Fruit fly (Drosophila melanogaster): ENCODE measurements around the gene CG17272.

CG17272 gene

DNA sequence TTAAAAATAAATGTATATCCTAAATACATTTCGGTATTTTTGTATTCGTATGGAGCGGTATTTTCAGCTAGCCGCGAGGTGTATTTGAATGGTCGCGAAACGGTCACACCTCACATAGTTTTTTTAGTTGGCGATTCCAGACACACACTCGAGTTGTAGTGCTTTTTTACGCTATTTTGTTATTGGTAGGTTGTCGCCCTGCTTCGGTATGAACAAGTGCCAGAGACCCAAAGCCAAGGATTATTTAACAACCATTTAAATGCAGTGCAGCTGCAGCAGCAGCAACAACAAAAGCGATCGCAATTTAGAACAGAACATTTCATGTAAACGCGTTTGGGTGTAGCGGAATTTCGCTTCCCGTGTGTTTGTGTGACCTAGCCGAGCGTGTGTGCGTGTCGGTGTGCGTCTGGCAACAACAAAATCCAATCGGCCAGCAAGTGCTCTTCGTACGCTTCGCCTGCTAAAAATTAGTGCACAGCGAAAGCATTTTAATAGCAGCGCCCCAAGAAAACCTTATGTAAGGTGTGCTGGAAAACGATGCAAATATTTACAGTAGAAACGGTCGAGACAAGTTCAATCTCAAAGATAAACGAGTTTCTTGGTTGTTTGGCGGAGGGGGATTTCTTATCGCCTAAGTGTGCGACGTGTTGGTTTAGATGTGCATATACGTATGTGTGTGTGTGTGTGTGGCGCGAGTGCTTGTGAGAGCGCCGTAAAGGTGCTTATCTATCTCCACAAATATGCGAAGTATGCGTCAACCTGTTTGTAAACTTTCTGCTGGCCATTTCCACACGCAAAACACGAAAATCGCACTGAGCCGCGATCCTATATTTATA lies 8.9 kb upstream of the CG17272 start, which contains the start of gene Synd (continued):
- TF ChIP-seq CG3838 (GFP tag; optimal IDR thresholded peaks at IDR 0.05) (no peak), az2 (GFP tag; optimal IDR thresholded peaks at IDR 0.05) (no peak), dan (GFP tag; IDR thresholded peaks at IDR 0.05) (no peak), Chrac-16 (GFP tag; optimal IDR thresholded peaks at IDR 0.05) (no peak), jumu (GFP tag; optimal IDR thresholded peaks at IDR 0.05) (no peak), CG2875 (GFP tag; optimal IDR thresholded peaks at IDR 0.05) (no peak), HLH3B (GFP tag; IDR thresholded peaks at IDR 0.05) (no peak), Bgb (GFP tag; IDR thresholded peaks at IDR 0.05; ENCODE audit: partially characterized antibody) (peak; percentile 26; the same call in 1 of the 2 replicates), CG11504 (tag; optimal IDR thresholded peaks at IDR 0.05) (peak; percentile 34), exex (tag; optimal IDR thresholded peaks at IDR 0.05) (peak; percentile 39), nerfin-1 (tag; optimal IDR thresholded peaks at IDR 0.05) (peak; percentile 99), nau (GFP tag; optimal IDR thresholded peaks at IDR 0.05) (peak; percentile 1), Poxn (GFP tag; IDR thresholded peaks at IDR 0.05) (no peak), nmo (GFP tag; optimal IDR thresholded peaks at IDR 0.05) (peak; percentile 56), Ets97D (GFP tag; optimal IDR thresholded peaks at IDR 0.05) (peak; percentile 2), CG8388 (GFP tag; optimal IDR thresholded peaks at IDR 0.05) (peak; percentile 4), Usf (GFP tag; optimal IDR thresholded peaks at IDR 0.05) (no peak), NFAT (GFP tag; IDR thresholded peaks at IDR 0.05) (no peak; the same call in 1 of the 2 replicates), CG6813 (GFP tag; optimal IDR thresholded peaks at IDR 0.05) (peak; percentile 7), CG18011 (GFP tag; optimal IDR thresholded peaks at IDR 0.05) (peak; percentile 2), Bdp1 (GFP tag; optimal IDR thresholded peaks at IDR 0.05) (no peak), Hr78 (GFP tag; optimal IDR thresholded peaks at IDR 0.05) (peak in 1 of 2 experiments; percentile 85), CG3995 (GFP tag; optimal IDR thresholded peaks at IDR 0.05) (peak; percentile 23), row (GFP tag; IDR thresholded peaks at IDR 0.05) (peak; percentile 46; the same call in 2 of the 3 replicates), sens (GFP tag) (peak; percentile 69), CG4617 (GFP tag; optimal IDR thresholded peaks at IDR 0.05; ENCODE audit: borderline replicate concordance) (peak; percentile 35), Jarid2 (GFP tag; optimal IDR thresholded peaks at IDR 0.05) (peak; percentile 83), sob (GFP tag; IDR thresholded peaks at IDR 0.05) (peak; percentile 33; the same call in 1 of the 2 replicates), Adf1 (GFP tag; IDR thresholded peaks at IDR 0.05) (peak; percentile 8; the same call in 1 of the 2 replicates), Rfx (GFP tag; IDR thresholded peaks at IDR 0.05) (peak; percentile 16; the same call in 1 of the 2 replicates), MTF-1 (GFP tag; optimal IDR thresholded peaks at IDR 0.05; ENCODE audit: borderline replicate concordance) (no peak), phol (tag; optimal IDR thresholded peaks at IDR 0.05) (no peak), hbn (GFP tag; IDR thresholded peaks at IDR 0.05; ENCODE audit: partially characterized antibody) (peak; percentile 31; the same call in 1 of the 2 replicates), cg (GFP tag; optimal IDR thresholded peaks at IDR 0.05) (peak; percentile 96), Sry-δ (GFP tag; optimal IDR thresholded peaks at IDR 0.05) (peak; percentile 1), ac (GFP tag; optimal IDR thresholded peaks at IDR 0.05) (no peak), twi (tag; optimal IDR thresholded peaks at IDR 0.05) (no peak), knrl (GFP tag; IDR thresholded peaks at IDR 0.05; ENCODE audit: partially characterized antibody) (peak; percentile 31; the same call in 1 of the 3 replicates), pzg (GFP tag; optimal IDR thresholded peaks at IDR 0.05) (peak; percentile 78), dpn (GFP tag; optimal IDR thresholded peaks at IDR 0.05) (peak in 1 of 2 experiments; percentile 49), cas (GFP tag; IDR thresholded peaks at IDR 0.05) (no peak), Hsf (GFP tag; optimal IDR thresholded peaks at IDR 0.05) (no peak), lola (GFP tag; optimal IDR thresholded peaks at IDR 0.05) (peak in 1 of 3 experiments; percentile 81), CG14014 (GFP tag; IDR thresholded peaks at IDR 0.05) (no peak; the same call in 1 of the 2 replicates), CG15514 (GFP tag; optimal IDR thresholded peaks at IDR 0.05) (peak; percentile 25), Ets65A (GFP tag) (no peak), sug (tag; optimal IDR thresholded peaks at IDR 0.05) (peak; percentile 18)
